Fruit fly (Drosophila melanogaster) whole organism, pupa: ENCODE measurements around the gene Pex23.

ENCODE experiments used
- CG14655 ChIP-seq: fragments of 200-800 bp; sonication (Bioruptor generic); optimal IDR thresholded peaks from 3 replicates; lab custom pipeline; 2017; ENCODE audit warnings: mild to moderate bottlenecking, missing biosample characterization, missing genetic modification reagents, missing genetic modification characterization
- CG34367 ChIP-seq: fragments of 200-800 bp; sonication (Bioruptor generic); optimal IDR thresholded peaks from 2 replicates; lab custom pipeline; 2018; ENCODE audit warnings: missing biosample characterization, mild to moderate bottlenecking, missing genetic modification characterization
- CG4496 ChIP-seq: fragments of 200-800 bp; sonication (Bioruptor generic); IDR thresholded peaks from 3 replicates; pipeline ENCODE4 v1.3.6; 2022; ENCODE audit warnings: missing biosample characterization, missing genetic modification characterization
- CG8301 ChIP-seq: fragments of 200-800 bp; sonication (Bioruptor generic); optimal IDR thresholded peaks from 2 replicates; lab custom pipeline; 2018; ENCODE audit warnings: missing biosample characterization, mild to moderate bottlenecking, missing genetic modification characterization
- EcR ChIP-seq: fragments of 200-800 bp; sonication (Bioruptor generic); optimal IDR thresholded peaks from 3 replicates; lab custom pipeline; 2019; ENCODE audit warnings: missing biosample characterization, missing genetic modification characterization, mild to moderate bottlenecking, moderate library complexity, missing genetic modification reagents
- Ets98B ChIP-seq: fragments of 200-800 bp; sonication (Bioruptor generic); IDR thresholded peaks from 2 replicates; pipeline ENCODE4 v1.3.6; 2022; ENCODE audit warnings: missing biosample characterization, missing genetic modification characterization
- Pif1A ChIP-seq: fragments of 200-800 bp; sonication (Bioruptor generic); optimal IDR thresholded peaks from 3 replicates; lab custom pipeline; 2016; ENCODE audit warnings: missing biosample characterization, missing genetic modification characterization
- Pif1B ChIP-seq: fragments of 200-800 bp; sonication (Bioruptor generic); optimal IDR thresholded peaks from 3 replicates; lab custom pipeline; 2016; ENCODE audit warnings: missing biosample characterization, missing genetic modification characterization
- fd96Ca ChIP-seq: fragments of 200-800 bp; sonication (Bioruptor generic); IDR thresholded peaks from 3 replicates; pipeline ENCODE4 v1.3.6; 2022; ENCODE audit warnings: missing biosample characterization, missing genetic modification characterization
- rn ChIP-seq: fragments of 200-800 bp; sonication (Bioruptor generic); IDR thresholded peaks from 2 replicates; pipeline ENCODE4 v1.3.6; 2022; ENCODE audit warnings: missing biosample characterization, missing genetic modification characterization

- TF ChIP-seq Pif1A (GFP tag; lab: Kevin White, UChicago) (peak; percentile 12), rn (GFP tag; lab: Robert Waterston, UW) (no peak), fd96Ca (GFP tag; lab: Robert Waterston, UW) (peak; percentile 57; the same call in 1 of the 3 replicates), Ets98B (GFP tag; lab: Robert Waterston, UW) (peak; percentile 65; the same call in 1 of the 2 replicates), CG34367 (tag; lab: Kevin White, UChicago) (peak; percentile 33), CG4496 (GFP tag; lab: Robert Waterston, UW) (peak; percentile 69; the same call in 2 of the 3 replicates), Pif1B (GFP tag; lab: Kevin White, UChicago) (peak; percentile 39), CG8301 (no peak), EcR (GFP tag; lab: Kevin White, UChicago) (peak; percentile 45), CG14655 (GFP tag; lab: Kevin White, UChicago) (no peak)
These were observed 15.1 kb upstream of the Pex23 start, which contains the start of gene Spn77Ba for dm6 chr3L:20316956-20317589.
